Fruit fly (Drosophila melanogaster): ENCODE results near the gene yellow-k.
A peak's percentile ranks its signal among the peaks of the same experiment; 100 is the strongest.

The yellow-k gene

dm6 chr3L:15498745-15499144 lies 21.7 kb upstream of the yellow-k start, which contains the start of gene CG7275 (continued):
- TF ChIP-seq dm (GFP tag; optimal IDR thresholded peaks at IDR 0.05) (peak; percentile 95), Oli (tag; optimal IDR thresholded peaks at IDR 0.05) (no peak), kah (GFP tag; optimal IDR thresholded peaks at IDR 0.05) (no peak), p53 (GFP tag; optimal IDR thresholded peaks at IDR 0.05) (no peak), Eip74EF (GFP tag; optimal IDR thresholded peaks at IDR 0.05) (no peak), CG2712 (tag; optimal IDR thresholded peaks at IDR 0.05) (peak; percentile 2), CG8944 (GFP tag; optimal IDR thresholded peaks at IDR 0.05) (no peak), CG11247 (GFP tag; IDR thresholded peaks at IDR 0.05) (no peak), HLHmδ (GFP tag; optimal IDR thresholded peaks at IDR 0.05) (no peak), Lhr (GFP tag; optimal IDR thresholded peaks at IDR 0.05) (peak; percentile 42), wor (GFP tag; IDR thresholded peaks at IDR 0.05) (no peak), CG7786 (GFP tag; optimal IDR thresholded peaks at IDR 0.05) (no peak), CG7745 (tag; optimal IDR thresholded peaks at IDR 0.05) (no peak), fu2 (GFP tag; optimal IDR thresholded peaks at IDR 0.05) (no peak), gfzf (GFP tag; optimal IDR thresholded peaks at IDR 0.05) (peak; percentile 26), CG17912 (GFP tag; optimal IDR thresholded peaks at IDR 0.05) (no peak), CG15601 (tag; optimal IDR thresholded peaks at IDR 0.05) (peak; percentile 48), cg (GFP tag; optimal IDR thresholded peaks at IDR 0.05) (no peak), chinmo (GFP tag; IDR thresholded peaks at IDR 0.05; ENCODE audit: partially characterized antibody) (no peak), CG3838 (GFP tag; optimal IDR thresholded peaks at IDR 0.05) (no peak), bsh (GFP tag; optimal IDR thresholded peaks at IDR 0.05) (no peak), CG12104 (GFP tag; optimal IDR thresholded peaks at IDR 0.05) (no peak), CG10267 (tag; optimal IDR thresholded peaks at IDR 0.05) (peak; percentile 58), Aef1 (GFP tag; IDR thresholded peaks at IDR 0.05) (no peak), Sin3A (optimal IDR thresholded peaks at IDR 0.05) (peak; percentile 52), dysf (GFP tag; IDR thresholded peaks at IDR 0.05) (no peak), CG4820 (GFP tag; optimal IDR thresholded peaks at IDR 0.05) (no peak), CG9797 (GFP tag; optimal IDR thresholded peaks at IDR 0.05) (peak; percentile 9), Side (GFP tag; optimal IDR thresholded peaks at IDR 0.05) (no peak), Six4 (GFP tag; optimal IDR thresholded peaks at IDR 0.05) (no peak), GATAe (GFP tag; conservative IDR thresholded peaks at IDR 0.05) (no peak), CG17359 (tag; optimal IDR thresholded peaks at IDR 0.05) (no peak), NK7.1 (GFP tag; optimal IDR thresholded peaks at IDR 0.05) (no peak), HmgZ (tag; optimal IDR thresholded peaks at IDR 0.05) (peak; percentile 35), croc (GFP tag; conservative IDR thresholded peaks at IDR 0.05) (no peak), CG8388 (GFP tag; optimal IDR thresholded peaks at IDR 0.05) (no peak), Adf1 (GFP tag; IDR thresholded peaks at IDR 0.05) (no peak), caup (GFP tag; optimal IDR thresholded peaks at IDR 0.05; ENCODE audit: severe bottlenecking) (peak; percentile 39), stc (GFP tag; IDR thresholded peaks at IDR 0.05) (no peak), seq (GFP tag; IDR thresholded peaks at IDR 0.05) (no peak), H2.0 (GFP tag; IDR thresholded peaks at IDR 0.05) (no peak), Awh (GFP tag; IDR thresholded peaks at IDR 0.05) (no peak), vnd (GFP tag; IDR thresholded peaks at IDR 0.05; ENCODE audit: partially characterized antibody) (no peak), Hr78 (GFP tag; optimal IDR thresholded peaks at IDR 0.05) (no peak), Taf1 (GFP tag; IDR thresholded peaks at IDR 0.05) (no peak), crp (GFP tag; optimal IDR thresholded peaks at IDR 0.05) (peak; percentile 86 to 98), cad (GFP tag; optimal IDR thresholded peaks at IDR 0.05) (no peak), nom (GFP tag; optimal IDR thresholded peaks at IDR 0.05) (no peak), Dip3 (GFP tag; optimal IDR thresholded peaks at IDR 0.05) (no peak), Trl (optimal IDR thresholded peaks at IDR 0.05) (no peak), Trl (GFP tag; optimal IDR thresholded peaks at IDR 0.05) (no peak), aop (GFP tag; IDR thresholded peaks at IDR 0.05) (no peak)

Data from whole organism, embryonic.